Fruit fly (Drosophila melanogaster) whole organism, embryonic: Measurements from ENCODE around the gene CG10804.

Experiments
- Bgb ChIP-seq: fragments of 200-800 bp; sonication (Bioruptor generic); IDR thresholded peaks from 2 replicates; pipeline ENCODE4 v1.3.6; 2022; ENCODE audit warnings: missing biosample characterization, missing genetic modification characterization; ENCODE audit not compliant: partially characterized antibody
- CG13296 ChIP-seq: fragments of 200-800 bp; sonication (Bioruptor generic); optimal IDR thresholded peaks from 3 replicates; lab custom pipeline; 2018; ENCODE audit warnings: missing biosample characterization, mild to moderate bottlenecking, missing genetic modification characterization
- CG16815 ChIP-seq: fragments of 200-800 bp; sonication (Bioruptor generic); optimal IDR thresholded peaks from 3 replicates; lab custom pipeline; 2017; ENCODE audit warnings: missing biosample characterization, mild to moderate bottlenecking, missing genetic modification characterization
- CG17361 ChIP-seq: fragments of 200-800 bp; sonication (Bioruptor generic); IDR thresholded peaks from 3 replicates; pipeline ENCODE4 v1.3.6; 2022; ENCODE audit warnings: missing biosample characterization, missing genetic modification characterization
- CG17802 ChIP-seq: fragments of 200-800 bp; sonication (Bioruptor generic); optimal IDR thresholded peaks from 2 replicates; lab custom pipeline; 2018; ENCODE audit warnings: missing biosample characterization, mild to moderate bottlenecking, missing genetic modification characterization, moderate library complexity
- CG1792 ChIP-seq: fragments of 200-800 bp; sonication (Bioruptor generic); optimal IDR thresholded peaks from 2 replicates; lab custom pipeline; 2016; ENCODE audit warnings: missing biosample characterization, missing genetic modification characterization
- CG2875 ChIP-seq: fragments of 200-800 bp; sonication (Bioruptor generic); optimal IDR thresholded peaks from 2 replicates; lab custom pipeline; 2017; ENCODE audit warnings: missing biosample characterization, mild to moderate bottlenecking, missing genetic modification characterization, missing genetic modification reagents
- CG3065 ChIP-seq: fragments of 200-800 bp; sonication (Bioruptor generic); optimal IDR thresholded peaks from 2 replicates; lab custom pipeline; 2016; ENCODE audit warnings: missing biosample characterization, missing genetic modification characterization
- CG32772 ChIP-seq: fragments of 200-800 bp; sonication (Bioruptor generic); IDR thresholded peaks from 2 replicates; pipeline ENCODE4 v1.3.6; 2022; ENCODE audit warnings: missing biosample characterization, missing genetic modification characterization
- CG8765 ChIP-seq: fragments of 200-800 bp; sonication (Bioruptor generic); IDR thresholded peaks from 2 replicates; pipeline ENCODE4 v1.3.6; 2022; ENCODE audit warnings: missing biosample characterization, missing genetic modification characterization
- D19A ChIP-seq: fragments of 200-800 bp; optimal IDR thresholded peaks from 3 replicates; lab custom pipeline; 2019; ENCODE audit warnings: missing biosample characterization, mild to moderate bottlenecking, missing genetic modification characterization, moderate library complexity
- D19B ChIP-seq: fragments of 200-800 bp; sonication (Bioruptor generic); optimal IDR thresholded peaks from 2 replicates; lab custom pipeline; 2017; ENCODE audit warnings: missing biosample characterization, mild to moderate bottlenecking, missing genetic modification characterization
- Ets65A ChIP-seq: fragments of 200-800 bp; sonication (Bioruptor generic); peaks from one replicate; lab custom pipeline; 2016; ENCODE audit warnings: missing biosample characterization, missing genetic modification characterization
- HHEX ChIP-seq: fragments of 200-800 bp; sonication (Bioruptor generic); optimal IDR thresholded peaks from 3 replicates; lab custom pipeline; 2017; ENCODE audit warnings: missing biosample characterization, mild to moderate bottlenecking, missing genetic modification characterization, missing genetic modification reagents
- HLH3B ChIP-seq: fragments of 200-800 bp; sonication (Bioruptor generic); IDR thresholded peaks from 2 replicates; pipeline ENCODE4 v1.3.6; 2022; ENCODE audit warnings: missing biosample characterization, missing genetic modification characterization
- HmgZ ChIP-seq: fragments of 200-800 bp; sonication (Bioruptor generic); optimal IDR thresholded peaks from 2 replicates; lab custom pipeline; 2018; ENCODE audit warnings: missing biosample characterization, mild to moderate bottlenecking, missing genetic modification characterization
- Hr3 ChIP-seq: fragments of 200-800 bp; sonication (Bioruptor generic); optimal IDR thresholded peaks from 3 replicates; lab custom pipeline; 2016; ENCODE audit warnings: missing biosample characterization, missing genetic modification characterization
- Meics ChIP-seq: fragments of 200-800 bp; sonication (Bioruptor generic); optimal IDR thresholded peaks from 2 replicates; lab custom pipeline; 2017; ENCODE audit warnings: missing biosample characterization, mild to moderate bottlenecking, missing genetic modification characterization
- Rfx ChIP-seq: fragments of 200-800 bp; sonication (Bioruptor generic); IDR thresholded peaks from 2 replicates; pipeline ENCODE4 v1.3.6; 2022; ENCODE audit warnings: missing biosample characterization, missing genetic modification characterization
- Sox102F ChIP-seq: fragments of 200-800 bp; sonication (Bioruptor generic); optimal IDR thresholded peaks from 2 replicates; lab custom pipeline; 2018; ENCODE audit warnings: missing biosample characterization, mild to moderate bottlenecking, missing genetic modification characterization, moderate library complexity
- Stat92E ChIP-seq, 3 experiments: fragments of >200 bp in 2 of 3; fragments of 200-800 bp in 1 of 3; sonication (Bioruptor generic) in 1 of 3; optimal IDR thresholded peaks; 2 replicates each; lab custom pipeline; 2017 to 2019; ENCODE audit warnings: missing biosample characterization in 3 of 3, missing genetic modification characterization in 3 of 3, mild to moderate bottlenecking in 1 of 3, moderate library complexity in 1 of 3
- Vsx1 ChIP-seq: fragments of 200-800 bp; sonication (Bioruptor generic); optimal IDR thresholded peaks from 2 replicates; lab custom pipeline; 2017; ENCODE audit warnings: missing biosample characterization, mild to moderate bottlenecking, missing genetic modification characterization, missing genetic modification reagents
- abd-A ChIP-seq: fragments of 200-800 bp; sonication (Bioruptor generic); optimal IDR thresholded peaks from 3 replicates; lab custom pipeline; 2019; ENCODE audit warnings: missing biosample characterization, mild to moderate bottlenecking, missing genetic modification characterization, moderate library complexity
- caup ChIP-seq: fragments of 200-800 bp; sonication (Bioruptor generic); optimal IDR thresholded peaks from 3 replicates; lab custom pipeline; 2017; ENCODE audit warnings: missing biosample characterization, mild to moderate bottlenecking, missing genetic modification characterization, moderate library complexity; ENCODE audit not compliant: severe bottlenecking
- gcm ChIP-seq: fragments of 200-800 bp; sonication (Bioruptor generic); optimal IDR thresholded peaks from 2 replicates; lab custom pipeline; 2019; ENCODE audit warnings: missing biosample characterization, mild to moderate bottlenecking, missing genetic modification characterization, moderate library complexity
- gem ChIP-seq: fragments of 200-800 bp; sonication (Bioruptor generic); optimal IDR thresholded peaks from 2 replicates; lab custom pipeline; 2019; ENCODE audit warnings: missing biosample characterization, mild to moderate bottlenecking, missing genetic modification characterization, moderate library complexity
- gfzf ChIP-seq: fragments of 200-800 bp; sonication (Bioruptor generic); optimal IDR thresholded peaks from 2 replicates; lab custom pipeline; 2016; ENCODE audit warnings: missing biosample characterization, mild to moderate bottlenecking, missing genetic modification characterization, moderate library complexity
- grau ChIP-seq: fragments of 200-800 bp; optimal IDR thresholded peaks from 3 replicates; lab custom pipeline; 2019; ENCODE audit warnings: missing biosample characterization, mild to moderate bottlenecking, missing genetic modification characterization, moderate library complexity
- row ChIP-seq: fragments of 200-800 bp; sonication (Bioruptor generic); IDR thresholded peaks from 3 replicates; pipeline ENCODE4 v1.3.6; 2022; ENCODE audit warnings: missing biosample characterization, missing genetic modification characterization
- sc ChIP-seq, 3 experiments: fragments of >200 bp in 2 of 3; fragments of 200-800 bp in 1 of 3; sonication (Bioruptor generic) in 1 of 3; optimal IDR thresholded peaks; 2 replicates in 2 of 3; 3 replicates in 1 of 3; lab custom pipeline; 2017; ENCODE audit warnings: mild to moderate bottlenecking in 1 of 3, missing biosample characterization in 1 of 3, missing genetic modification characterization in 1 of 3, missing genetic modification reagents in 1 of 3
- sd ChIP-seq: fragments of 200-800 bp; sonication (Bioruptor generic); optimal IDR thresholded peaks from 3 replicates; lab custom pipeline; 2018; ENCODE audit warnings: missing biosample characterization, mild to moderate bottlenecking, missing genetic modification characterization, moderate library complexity
- seq ChIP-seq: fragments of 200-800 bp; sonication (Bioruptor generic); IDR thresholded peaks from 2 replicates; pipeline ENCODE4 v1.3.6; 2022; ENCODE audit warnings: missing biosample characterization, missing genetic modification characterization
- vfl ChIP-seq: fragments of 200-800 bp; sonication (Bioruptor generic); optimal IDR thresholded peaks from 2 replicates; lab custom pipeline; 2016; ENCODE audit warnings: missing biosample characterization, missing genetic modification characterization
- wor ChIP-seq: fragments of 200-800 bp; sonication (Bioruptor generic); IDR thresholded peaks from 2 replicates; pipeline ENCODE4 v1.3.6; 2022; ENCODE audit warnings: missing biosample characterization, missing genetic modification characterization

The CG10804 gene

dm6 chrX:3474476-3475439 lies 7.4 kb downstream of the CG10804 start, which contains the start of gene CG12206 (continued):
- no peak for TF ChIP-seq Bgb
- peak; percentile 39 for TF ChIP-seq CG16815 (GFP tag; lab: Kevin White, UChicago)
- TF ChIP-seq Vsx1: peak; percentile 77
- peak; percentile 70 for TF ChIP-seq Meics (GFP tag; lab: Kevin White, UChicago)
- peak; percentile 78 for TF ChIP-seq gem (tag; lab: Kevin White, UChicago)
- TF ChIP-seq wor (GFP tag; lab: Robert Waterston, UW): peak; percentile 27
- TF ChIP-seq Sox102F (GFP tag; lab: Kevin White, UChicago): peak; percentile 58
- no peak for TF ChIP-seq vfl
- TF ChIP-seq seq (GFP tag; lab: Robert Waterston, UW): 0 out of 2 replicates have a peak, but pooled peaks have one; percentile 47
- no peak for TF ChIP-seq CG1792 (GFP tag; lab: Kevin White, UChicago)
- peak; percentile 46; the same call in 1 of the 2 replicates for TF ChIP-seq HLH3B (GFP tag; lab: Robert Waterston, UW)

dm6 chrX:3473636-3474035 lies 8.5 kb downstream of the CG10804 start:
- TF ChIP-seq CG8765 (GFP tag; lab: Robert Waterston, UW) (no peak), caup (GFP tag; lab: Kevin White, UChicago) (no peak), abd-A (tag; lab: Kevin White, UChicago) (peak; percentile 53), CG3065 (GFP tag; lab: Kevin White, UChicago) (no peak), gfzf (GFP tag; lab: Kevin White, UChicago) (no peak), CG17361 (GFP tag; lab: Robert Waterston, UW) (no peak), gcm (no peak), gem (tag; lab: Kevin White, UChicago) (peak; percentile 38), sd (peak; percentile 90), CG17802 (tag; lab: Kevin White, UChicago) (no peak), grau (tag; lab: Kevin White, UChicago) (peak; percentile 14), HmgZ (tag; lab: Kevin White, UChicago) (no peak), row (GFP tag; lab: Robert Waterston, UW) (peak; percentile 31; the same call in 2 of the 3 replicates), Hr3 (GFP tag; lab: Kevin White, UChicago) (no peak), CG13296 (GFP tag; lab: Kevin White, UChicago) (no peak), Rfx (GFP tag; lab: Robert Waterston, UW) (peak; percentile 40; the same call in 1 of the 2 replicates), D19A (peak; percentile 23), sc (optimal IDR thresholded peaks at IDR 0.05; lab: Kevin White, UChicago) (no peak), sc (GFP tag; optimal IDR thresholded peaks at IDR 0.05; lab: Kevin White, UChicago) (no peak), HHEX (no peak), D19B (GFP tag; lab: Kevin White, UChicago) (peak; percentile 53), CG32772 (GFP tag; lab: Robert Waterston, UW) (no peak)
- TF ChIP-seq, all 482 proteins: peak for 8

- TF ChIP-seq CG2875 (GFP tag; lab: Kevin White, UChicago): no peak
- TF ChIP-seq Stat92E (GFP tag; optimal IDR thresholded peaks at IDR 0.05; lab: Kevin White, UChicago): no peak
- TF ChIP-seq Ets65A (GFP tag; lab: Kevin White, UChicago): peak; percentile 43
Measured at dm6 chrX:3470467-3471079, 11.5 kb downstream of the CG10804 start.
